Worm (Caenorhabditis elegans) whole organism, young adult: ENCODE results near the gene pbs-3.
"Not testable (repeated sequence)": the region's sequence is repeated elsewhere in the genome, so short reads cannot be mapped to it uniquely, and the experiment has no call there.

Experiments used
- B0261.1 ChIP-seq: sonication (generic microtip); optimal IDR thresholded peaks from 2 replicates; lab custom pipeline; 2016; ENCODE audit warnings: mild to moderate bottlenecking, missing genetic modification characterization, moderate library complexity, missing compliant biosample characterization
- C06A6.2 ChIP-seq: fragments of 200-800 bp; sonication (Bioruptor generic); conservative IDR thresholded peaks from 2 replicates; pipeline ENCODE4 v1.3.6; 2022; ENCODE audit warnings: missing genetic modification characterization, missing compliant biosample characterization
- F22D6.2 ChIP-seq: sonication (generic microtip); optimal IDR thresholded peaks from 2 replicates; lab custom pipeline; 2016; ENCODE audit warnings: mild to moderate bottlenecking, missing genetic modification characterization, missing compliant biosample characterization
- F52B5.7 ChIP-seq: sonication (generic microtip); optimal IDR thresholded peaks from 2 replicates; lab custom pipeline; 2016; ENCODE audit warnings: mild to moderate bottlenecking, missing genetic modification characterization, missing compliant biosample characterization
- F57C9.4 ChIP-seq: sonication (generic microtip); optimal IDR thresholded peaks from 2 replicates; lab custom pipeline; 2017; ENCODE audit warnings: mild to moderate bottlenecking, missing genetic modification characterization, missing compliant biosample characterization
- Y53F4B.3 ChIP-seq: fragments of 200-800 bp; sonication (Bioruptor generic); IDR thresholded peaks from 2 replicates; pipeline ENCODE4 v1.3.6; 2022; ENCODE audit warnings: missing genetic modification reagents, missing genetic modification characterization, missing compliant biosample characterization
- Y53G8AR.9 ChIP-seq: fragments of 200-800 bp; sonication (Bioruptor generic); conservative IDR thresholded peaks from 2 replicates; pipeline ENCODE4 v1.3.6; 2022; ENCODE audit warnings: missing genetic modification reagents, missing genetic modification characterization, missing compliant biosample characterization
- Y56A3A.18 ChIP-seq: fragments of 200-800 bp; sonication (Bioruptor generic); IDR thresholded peaks from 2 replicates; pipeline ENCODE4 v1.3.6; 2022; ENCODE audit warnings: missing genetic modification reagents, missing genetic modification characterization, missing compliant biosample characterization
- ama-1 ChIP-seq, 3 experiments: fragments of 150-350 bp in 1 of 3; sonication (generic microtip) in 2 of 3; optimal IDR thresholded peaks; 2 replicates each; lab custom pipeline; 2014 to 2018; ENCODE audit warnings: missing biosample characterization in 2 of 3, missing genetic modification characterization in 2 of 3, missing genetic modification reagents in 2 of 3
- aptf-2 ChIP-seq: fragments of 200-800 bp; sonication (Bioruptor generic); conservative IDR thresholded peaks from 2 replicates; pipeline ENCODE4 v1.3.6; 2022; ENCODE audit warnings: missing genetic modification reagents, missing genetic modification characterization, missing compliant biosample characterization
- attf-6 ChIP-seq: fragments of 200-800 bp; sonication (Bioruptor generic); IDR thresholded peaks from 2 replicates; pipeline ENCODE4 v1.3.6; 2022; ENCODE audit warnings: missing genetic modification reagents, missing genetic modification characterization, missing compliant biosample characterization
- cebp-1 ChIP-seq, 2 experiments: fragments of 200-800 bp in 1 of 2; sonication (Bioruptor generic) in 1 of 2; sonication (generic microtip) in 1 of 2; IDR thresholded peaks in 1 of 2; optimal IDR thresholded peaks in 1 of 2; 2 replicates each; pipeline versions ENCODE4 v1.3.6 to Lab custom; 2017 to 2022; ENCODE audit warnings: missing compliant biosample characterization in 2 of 2, missing genetic modification characterization in 2 of 2, mild to moderate bottlenecking in 1 of 2, missing genetic modification reagents in 1 of 2, moderate library complexity in 1 of 2
- cebp-2 ChIP-seq: fragments of 200-800 bp; sonication (Bioruptor generic); IDR thresholded peaks from 2 replicates; pipeline ENCODE4 v1.3.6; 2022; ENCODE audit warnings: missing genetic modification characterization, missing compliant biosample characterization
- ceh-40 ChIP-seq: fragments of 200-800 bp; sonication (Bioruptor generic); IDR thresholded peaks from 2 replicates; pipeline ENCODE4 v1.3.6; 2022; ENCODE audit warnings: missing genetic modification characterization, missing compliant biosample characterization
- ceh-91 ChIP-seq: fragments of 200-800 bp; sonication (Bioruptor generic); IDR thresholded peaks from 2 replicates; pipeline ENCODE4 v1.3.6; 2022; ENCODE audit warnings: missing genetic modification reagents, missing genetic modification characterization, missing compliant biosample characterization
- dpff-1 ChIP-seq: sonication (generic microtip); optimal IDR thresholded peaks from 2 replicates; lab custom pipeline; 2017; ENCODE audit warnings: mild to moderate bottlenecking, missing genetic modification characterization, missing compliant biosample characterization
- ekl-4 ChIP-seq: fragments of 200-800 bp; sonication (Bioruptor generic); IDR thresholded peaks from 2 replicates; pipeline ENCODE4 v1.3.6; 2022; ENCODE audit warnings: missing genetic modification reagents, missing genetic modification characterization, missing compliant biosample characterization
- hlh-26 ChIP-seq: fragments of 200-800 bp; sonication (Bioruptor generic); conservative IDR thresholded peaks from 2 replicates; pipeline ENCODE4 v1.3.6; 2022; ENCODE audit warnings: missing genetic modification reagents, missing genetic modification characterization, missing compliant biosample characterization
- hmg-1.2 ChIP-seq: fragments of 200-800 bp; sonication (Bioruptor generic); IDR thresholded peaks from 2 replicates; pipeline ENCODE4 v1.3.6; 2022; ENCODE audit warnings: missing genetic modification reagents, missing genetic modification characterization, missing compliant biosample characterization
- let-526 ChIP-seq: fragments of 200-800 bp; sonication (Bioruptor generic); IDR thresholded peaks from 2 replicates; pipeline ENCODE4 v1.3.6; 2022; ENCODE audit warnings: missing genetic modification reagents, missing genetic modification characterization, missing compliant biosample characterization
- lin-26 ChIP-seq: fragments of 200-800 bp; sonication (Bioruptor generic); IDR thresholded peaks from 2 replicates; pipeline ENCODE4 v1.3.6; 2022; ENCODE audit warnings: missing genetic modification reagents, missing genetic modification characterization, missing compliant biosample characterization
- madf-3 ChIP-seq: fragments of 200-800 bp; sonication (Bioruptor generic); IDR thresholded peaks from 2 replicates; pipeline ENCODE4 v1.3.6; 2022; ENCODE audit warnings: missing genetic modification reagents, missing genetic modification characterization, missing compliant biosample characterization
- madf-6 ChIP-seq: fragments of 200-800 bp; sonication (Bioruptor generic); IDR thresholded peaks from 2 replicates; pipeline ENCODE4 v1.3.6; 2022; ENCODE audit warnings: missing genetic modification reagents, missing genetic modification characterization, missing compliant biosample characterization
- mcd-1 ChIP-seq: fragments of 200-800 bp; sonication (Bioruptor generic); IDR thresholded peaks from 2 replicates; pipeline ENCODE4 v1.3.6; 2022; ENCODE audit warnings: missing genetic modification reagents, missing genetic modification characterization, missing compliant biosample characterization
- mel-28 ChIP-seq: sonication (generic microtip); optimal IDR thresholded peaks from 2 replicates; lab custom pipeline; 2016; ENCODE audit warnings: borderline replicate concordance, mild to moderate bottlenecking, missing genetic modification characterization, missing compliant biosample characterization
- nfya-2 ChIP-seq: fragments of 200-800 bp; sonication (Bioruptor generic); IDR thresholded peaks from 2 replicates; pipeline ENCODE4 v1.3.6; 2022; ENCODE audit warnings: missing genetic modification reagents, missing genetic modification characterization, missing compliant biosample characterization
- nfyb-1 ChIP-seq: fragments of 200-800 bp; sonication (Bioruptor generic); IDR thresholded peaks from 2 replicates; pipeline ENCODE4 v1.3.6; 2022; ENCODE audit warnings: missing genetic modification reagents, missing genetic modification characterization, missing compliant biosample characterization
- pbrm-1 ChIP-seq: fragments of 200-800 bp; sonication (Bioruptor generic); IDR thresholded peaks from 2 replicates; pipeline ENCODE4 v1.3.6; 2022; ENCODE audit warnings: missing genetic modification reagents, missing genetic modification characterization, missing compliant biosample characterization
- rcor-1 ChIP-seq: fragments of 200-800 bp; sonication (Bioruptor generic); IDR thresholded peaks from 2 replicates; pipeline ENCODE4 v1.3.6; 2022; ENCODE audit warnings: missing genetic modification reagents, missing genetic modification characterization, missing compliant biosample characterization
- rec-8 ChIP-seq, 2 experiments: sonication (generic microtip); optimal IDR thresholded peaks; 2 replicates each; lab custom pipeline; 2016; ENCODE audit warnings: mild to moderate bottlenecking in 2 of 2, missing genetic modification characterization in 2 of 2, missing genetic modification reagents in 2 of 2, missing genotype in 2 of 2, missing biosample characterization in 1 of 2, missing compliant biosample characterization in 1 of 2, moderate library complexity in 1 of 2
- repo-1 ChIP-seq: sonication (generic microtip); optimal IDR thresholded peaks from 2 replicates; lab custom pipeline; 2017; ENCODE audit warnings: mild to moderate bottlenecking, missing genetic modification characterization, missing compliant biosample characterization
- rpc-1 ChIP-seq, 2 experiments: fragments of 150-350 bp in 1 of 2; sonication (generic microtip) in 1 of 2; optimal IDR thresholded peaks; 2 replicates each; lab custom pipeline; 2014 to 2018; ENCODE audit warnings: missing biosample characterization in 1 of 2, missing genetic modification characterization in 1 of 2, missing genetic modification reagents in 1 of 2, missing genotype in 1 of 2
- sea-2 ChIP-seq: fragments of 200-800 bp; sonication (Bioruptor generic); IDR thresholded peaks from 2 replicates; pipeline ENCODE4 v1.3.6; 2022; ENCODE audit warnings: missing genetic modification characterization, missing compliant biosample characterization
- snpc-1.1 ChIP-seq: sonication (generic microtip); optimal IDR thresholded peaks from 2 replicates; lab custom pipeline; 2017; ENCODE audit warnings: missing genetic modification characterization, mild to moderate bottlenecking, missing compliant biosample characterization, antibody characterized with exemption, moderate library complexity, missing genotype, missing genetic modification reagents; ENCODE audit not compliant: insufficient read depth
- sptf-2 ChIP-seq: fragments of 200-800 bp; sonication (Bioruptor generic); optimal IDR thresholded peaks from 2 replicates; lab custom pipeline; 2018; ENCODE audit warnings: mild to moderate bottlenecking, missing genetic modification characterization, missing compliant biosample characterization
- tbp1 ChIP-seq: fragments of 200-800 bp; sonication (Bioruptor generic); optimal IDR thresholded peaks from 2 replicates; lab custom pipeline; 2018; ENCODE audit warnings: mild to moderate bottlenecking, missing genetic modification characterization, missing compliant biosample characterization
- unc-130 ChIP-seq: sonication (generic microtip); optimal IDR thresholded peaks from 2 replicates; lab custom pipeline; 2016; ENCODE audit warnings: missing genetic modification reagents, missing genetic modification characterization, missing compliant biosample characterization
- ztf-25 ChIP-seq: fragments of 200-800 bp; sonication (Bioruptor generic); IDR thresholded peaks from 2 replicates; pipeline ENCODE4 v1.3.6; 2022; ENCODE audit warnings: missing genetic modification reagents, missing genetic modification characterization, missing compliant biosample characterization
- ztf-28 ChIP-seq: fragments of 200-800 bp; sonication (Bioruptor generic); IDR thresholded peaks from 2 replicates; pipeline ENCODE4 v1.3.6; 2022; ENCODE audit warnings: missing genetic modification reagents, missing genetic modification characterization, missing compliant biosample characterization

The pbs-3 gene

DNA sequence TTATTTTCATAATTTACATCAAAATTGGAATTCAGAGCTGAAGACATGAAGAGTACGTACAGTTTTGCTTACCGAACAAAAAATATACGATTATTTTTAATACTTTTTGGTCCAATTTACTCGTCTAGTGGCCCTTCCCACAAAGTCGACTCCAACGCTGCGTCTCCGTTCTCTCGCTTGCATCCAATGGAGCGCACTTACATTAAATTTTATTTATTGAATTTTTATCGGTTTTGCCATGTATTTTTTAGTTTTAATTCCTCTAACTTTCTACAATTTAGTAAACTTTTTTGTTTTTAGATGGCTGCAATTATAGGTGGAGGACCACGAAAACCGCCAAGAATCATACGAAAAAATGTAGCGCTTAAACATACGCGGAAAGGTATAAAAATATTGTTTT, 19.7 kb downstream of the pbs-3 start, which contains the start of gene ZK546.5:
TSS of gene ZK546.5 (plus strand) at position 301 of the 400 bp plus-strand sequence.
- no peak for TF ChIP-seq let-526 (GFP tag; lab: Robert Waterston, UW)
- no peak for TF ChIP-seq Y53F4B.3 (GFP tag; lab: Robert Waterston, UW)
- TF ChIP-seq attf-6 (GFP tag; lab: Robert Waterston, UW): no peak
- TF ChIP-seq Y56A3A.18 (GFP tag; lab: Robert Waterston, UW): no peak
- TF ChIP-seq F57C9.4: no peak
- no peak for TF ChIP-seq ekl-4 (GFP tag; lab: Robert Waterston, UW)
- TF ChIP-seq mcd-1 (GFP tag; lab: Robert Waterston, UW): 0 out of 2 replicates have a peak, but pooled peaks have one; percentile 18
- TF ChIP-seq aptf-2 (GFP tag; lab: Robert Waterston, UW): no peak

DNA sequence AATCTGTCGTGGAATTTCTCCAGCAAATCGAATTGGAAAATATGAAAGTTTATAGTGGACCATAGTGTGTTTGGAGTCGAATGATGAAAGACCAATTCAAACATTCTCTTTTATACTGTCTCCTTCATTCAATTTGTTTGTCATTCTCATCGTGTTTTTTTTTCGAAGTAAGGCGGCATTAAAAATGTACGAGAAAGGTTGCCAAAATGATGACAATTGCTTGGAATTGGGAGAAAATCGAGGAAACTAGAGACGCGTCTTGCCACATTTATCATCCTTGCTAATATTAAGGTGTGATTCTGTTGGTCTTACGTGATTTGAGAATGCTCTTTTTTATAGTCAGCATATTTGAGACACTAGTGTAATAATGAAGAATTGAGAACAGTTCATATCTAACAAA, 20.3 kb downstream of the pbs-3 start, which contains the start of gene gst-30:
TSS of gene gst-30 (minus strand) at position 101 of the 400 bp plus-strand sequence.
- no peak for TF ChIP-seq sptf-2
- no peak for TF ChIP-seq nfya-2
- TF ChIP-seq unc-130 (GFP tag; lab: Kevin White, UChicago): no peak
- TF ChIP-seq F52B5.7 (tag; lab: Kevin White, UChicago): no peak
- TF ChIP-seq repo-1 (tag; lab: Kevin White, UChicago): no peak

DNA sequence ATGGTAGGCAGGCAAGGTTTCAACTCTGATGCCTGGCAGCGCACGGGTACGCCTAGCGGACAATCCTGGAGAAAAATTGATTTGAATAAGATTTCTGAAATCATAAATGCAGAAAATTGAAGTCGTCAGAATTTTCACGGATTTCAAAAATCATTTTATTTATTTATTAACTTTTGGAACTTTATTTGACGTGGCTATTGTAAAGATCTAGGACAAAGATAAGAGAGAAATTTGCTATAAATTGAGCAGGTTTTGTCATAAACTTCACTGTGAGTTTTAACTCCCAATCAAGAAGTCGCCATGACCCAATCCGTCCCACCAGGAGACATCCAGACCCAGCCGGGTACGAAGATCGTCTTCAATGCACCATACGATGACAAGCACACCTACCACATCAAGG, 22.5 kb downstream of the pbs-3 start, which contains the start of gene msp-152:
TSS of gene msp-152 (plus strand) at position 301 of the 400 bp plus-strand sequence.
- TF ChIP-seq sea-2 (GFP tag; lab: Robert Waterston, UW); ztf-28 (GFP tag; lab: Robert Waterston, UW); dpff-1 (tag; lab: Kevin White, UChicago): not testable (repeated sequence)

DNA sequence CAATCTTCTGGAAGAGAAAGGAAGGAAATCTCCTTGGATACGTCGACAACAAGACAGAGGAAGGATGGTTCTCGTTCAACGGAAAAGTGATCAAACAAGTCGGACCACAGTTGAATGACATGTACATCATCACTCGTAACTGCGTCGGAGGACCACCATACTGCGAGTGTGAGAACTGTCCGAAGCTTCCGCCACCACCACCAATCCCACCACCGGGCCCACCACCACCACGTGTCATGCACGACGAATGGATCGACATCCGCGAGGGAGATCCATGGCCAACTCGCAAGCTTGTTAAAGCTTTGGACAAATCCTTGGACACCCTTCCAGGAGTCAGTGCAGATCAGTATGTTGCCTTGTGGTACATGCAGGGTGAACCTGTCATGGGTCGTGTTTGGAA, 23.9 kb downstream of the pbs-3 start:
- TF ChIP-seq sea-2 (GFP tag; lab: Robert Waterston, UW) (no peak), mel-28 (no peak), madf-3 (GFP tag; lab: Robert Waterston, UW) (no peak), rec-8 (tag; optimal IDR thresholded peaks at IDR 0.05; lab: Kevin White, UChicago) (no peak), ceh-91 (GFP tag; lab: Robert Waterston, UW) (no peak), snpc-1.1 (tag; lab: Kevin White, UChicago) (no peak), ama-1 (optimal IDR thresholded peaks at IDR 0.05; lab: Kevin White, UChicago) (no peak), ama-1 (GFP tag; optimal IDR thresholded peaks at IDR 0.05; lab: Kevin White, UChicago) (no peak), hlh-26 (GFP tag; lab: Robert Waterston, UW) (no peak), F22D6.2 (no peak)
- TF ChIP-seq, all 124 proteins: peak for 0

DNA sequence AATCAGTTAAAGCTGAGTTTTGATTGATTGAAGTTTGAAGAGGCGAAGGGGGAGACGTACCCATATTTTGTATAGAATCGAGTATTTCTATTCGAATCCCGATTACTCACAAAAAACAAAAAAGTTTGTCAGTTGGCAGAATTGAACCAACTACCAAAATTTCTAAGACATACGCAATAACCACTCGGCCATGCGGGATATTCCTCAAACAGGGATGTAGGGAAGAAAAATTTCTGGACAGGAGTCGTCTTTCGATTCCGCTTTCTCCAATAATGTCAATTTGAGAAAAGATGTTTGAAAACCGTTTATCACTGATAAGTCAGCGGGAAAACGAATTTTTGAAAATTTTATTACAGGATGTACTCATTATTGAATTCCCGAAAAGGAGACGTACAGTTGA, 26.9 kb downstream of the pbs-3 start:
- TF ChIP-seq rcor-1 (GFP tag; lab: Robert Waterston, UW): 0 out of 2 replicates have a peak, but pooled peaks have one; percentile 13
- TF ChIP-seq Y53G8AR.9 (GFP tag; lab: Robert Waterston, UW): 0 out of 2 replicates have a peak, but pooled peaks have one; percentile 28
- peak; percentile 49; the same call in 1 of the 2 replicates for TF ChIP-seq nfyb-1 (GFP tag; lab: Robert Waterston, UW)
- not testable (repeated sequence) for TF ChIP-seq rpc-1 (optimal IDR thresholded peaks at IDR 0.05; lab: Kevin White, UChicago); cebp-1 (tag; optimal IDR thresholded peaks at IDR 0.05; lab: Kevin White, UChicago)
- TF ChIP-seq rpc-1 (tag; optimal IDR thresholded peaks at IDR 0.05; lab: Kevin White, UChicago): peak; percentile 44
- 0 out of 2 replicates have a peak, but pooled peaks have one; percentile 28 for TF ChIP-seq pbrm-1 (GFP tag; lab: Robert Waterston, UW)
- peak; percentile 32; the same call in 1 of the 2 replicates for TF ChIP-seq cebp-1 (GFP tag; IDR thresholded peaks at IDR 0.05; lab: Robert Waterston, UW)
- TF ChIP-seq hmg-1.2 (GFP tag; lab: Robert Waterston, UW): peak; percentile 74
- peak; percentile 61 for TF ChIP-seq B0261.1 (tag; lab: Kevin White, UChicago)
- peak; percentile 57; the same call in 1 of the 2 replicates for TF ChIP-seq madf-6 (GFP tag; lab: Robert Waterston, UW)
- TF ChIP-seq cebp-2: 0 out of 2 replicates have a peak, but pooled peaks have one; percentile 22
- TF ChIP-seq ceh-40 (GFP tag; lab: Robert Waterston, UW): 0 out of 2 replicates have a peak, but pooled peaks have one; percentile 69
- 0 out of 2 replicates have a peak, but pooled peaks have one; percentile 22 for TF ChIP-seq mcd-1 (GFP tag; lab: Robert Waterston, UW)
- 0 out of 2 replicates have a peak, but pooled peaks have one; percentile 38 for TF ChIP-seq Y56A3A.18 (GFP tag; lab: Robert Waterston, UW)
- TF ChIP-seq tbp1: peak; percentile 84
- 0 out of 2 replicates have a peak, but pooled peaks have one; percentile 10 for TF ChIP-seq aptf-2 (GFP tag; lab: Robert Waterston, UW)
- TF ChIP-seq C06A6.2 (GFP tag; lab: Robert Waterston, UW): 0 out of 2 replicates have a peak, but pooled peaks have one; percentile 15
- peak; percentile 96 for TF ChIP-seq lin-26 (GFP tag; lab: Robert Waterston, UW)
- peak; percentile 87 for TF ChIP-seq ztf-25 (GFP tag; lab: Robert Waterston, UW)
